Worm (Caenorhabditis elegans) whole organism, L2 larva: ENCODE measurements around the gene srd-38.
A peak's percentile ranks its signal among the peaks of the same experiment; 100 is the strongest.

ENCODE experiments used
- R02D3.7 ChIP-seq: fragments of 150-350 bp; optimal IDR thresholded peaks from 2 replicates; lab custom pipeline; 2014; ENCODE audit warnings: missing biosample characterization, missing genetic modification characterization
- aly-2 ChIP-seq: fragments of 150-350 bp; optimal IDR thresholded peaks from 2 replicates; lab custom pipeline; 2014; ENCODE audit warnings: missing biosample characterization, missing genetic modification characterization
- ama-1 ChIP-seq: fragments of 150-350 bp; optimal IDR thresholded peaks from 2 replicates; lab custom pipeline; 2018; ENCODE audit warnings: inconsistent platforms
- egl-27 ChIP-seq: sonication (generic microtip); optimal IDR thresholded peaks from 3 replicates; lab custom pipeline; 2017; ENCODE audit warnings: missing biosample characterization, missing genetic modification reagents, missing genetic modification characterization
- mdl-1 ChIP-seq, 2 experiments: fragments of 150-350 bp in 1 of 2; sonication (generic microtip) in 1 of 2; optimal IDR thresholded peaks; 2 replicates each; lab custom pipeline; 2017; ENCODE audit warnings: missing biosample characterization in 2 of 2, missing genetic modification characterization in 2 of 2
- nhr-12 ChIP-seq: fragments of 150-350 bp; optimal IDR thresholded peaks from 2 replicates; lab custom pipeline; 2014; ENCODE audit warnings: missing biosample characterization, missing genetic modification characterization
- nhr-237 ChIP-seq: fragments of 150-350 bp; optimal IDR thresholded peaks from 2 replicates; lab custom pipeline; 2014; ENCODE audit warnings: missing biosample characterization, missing genetic modification characterization
- skn-1 ChIP-seq: sonication (generic microtip); optimal IDR thresholded peaks from 2 replicates; lab custom pipeline; 2017; ENCODE audit warnings: missing biosample characterization, missing genetic modification characterization
- unc-62 ChIP-seq: fragments of 150-350 bp; optimal IDR thresholded peaks from 2 replicates; lab custom pipeline; 2014; ENCODE audit warnings: missing biosample characterization, missing genetic modification reagents, missing genetic modification characterization

DNA sequence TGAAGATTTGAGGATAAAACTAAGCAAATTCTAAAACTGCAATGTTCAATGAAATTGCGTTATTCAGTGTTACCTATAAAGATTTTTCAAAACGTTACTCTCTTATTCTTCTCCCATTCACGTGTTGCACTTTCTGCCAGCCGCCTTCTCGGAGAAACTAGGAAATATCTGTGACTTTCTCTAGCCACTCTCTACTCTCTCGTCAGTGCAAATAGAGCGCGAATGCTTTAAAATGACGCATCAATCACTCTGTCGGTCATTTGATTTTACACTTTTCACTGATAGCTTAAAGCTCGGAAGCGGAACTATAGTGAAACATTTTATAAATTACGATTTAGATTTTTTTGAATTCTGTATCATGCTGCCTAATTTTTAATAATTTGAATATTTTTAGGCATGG, 37.3 kb downstream of the srd-38 start:
- TF ChIP-seq nhr-12 (tag; lab: Kevin White, UChicago) (no peak), skn-1 (no peak), aly-2 (tag; lab: Kevin White, UChicago) (no peak), nhr-237 (tag; lab: Kevin White, UChicago) (no peak), ama-1 (lab: Kevin White, UChicago) (no peak), mdl-1 (tag; optimal IDR thresholded peaks at IDR 0.05; lab: Kevin White, UChicago) (peak; percentile 20 to 76), R02D3.7 (no peak), unc-62 (no peak), egl-27 (tag; lab: Kevin White, UChicago) (peak; percentile 70)
